Fruit fly (Drosophila melanogaster) whole organism, prepupa: ENCODE data around the gene CG32651.

Source experiments
- Blimp-1 ChIP-seq: fragments of 200-800 bp; sonication (Bioruptor generic); optimal IDR thresholded peaks from 3 replicates; lab custom pipeline; 2017; ENCODE audit warnings: missing biosample characterization, missing genetic modification characterization, mild to moderate bottlenecking, moderate library complexity, missing genetic modification reagents
- CG10631 ChIP-seq: fragments of 200-800 bp; sonication (Bioruptor generic); optimal IDR thresholded peaks from 2 replicates; lab custom pipeline; 2016; ENCODE audit warnings: missing biosample characterization, missing genetic modification characterization
- CG10669 ChIP-seq: fragments of 200-800 bp; sonication (Bioruptor generic); optimal IDR thresholded peaks from 3 replicates; lab custom pipeline; 2018; ENCODE audit warnings: missing biosample characterization, mild to moderate bottlenecking, missing genetic modification characterization, moderate library complexity
- CG15336 ChIP-seq: fragments of 200-800 bp; sonication (Bioruptor generic); IDR thresholded peaks from 2 replicates; pipeline ENCODE4 v1.3.6; 2022; ENCODE audit warnings: missing biosample characterization, missing genetic modification characterization
- CG16779 ChIP-seq: fragments of 200-800 bp; sonication (Bioruptor generic); optimal IDR thresholded peaks from 3 replicates; lab custom pipeline; 2017; ENCODE audit warnings: missing biosample characterization, mild to moderate bottlenecking, missing genetic modification characterization
- CG6854 ChIP-seq: fragments of 200-800 bp; sonication (Bioruptor generic); optimal IDR thresholded peaks from 2 replicates; lab custom pipeline; 2017; ENCODE audit warnings: missing biosample characterization, mild to moderate bottlenecking, missing genetic modification characterization
- CG9139 ChIP-seq: fragments of 200-800 bp; sonication (Bioruptor generic); optimal IDR thresholded peaks from 3 replicates; lab custom pipeline; 2017; ENCODE audit warnings: missing biosample characterization, mild to moderate bottlenecking, missing genetic modification characterization
- Ets21C ChIP-seq: fragments of 200-800 bp; sonication (Bioruptor generic); optimal IDR thresholded peaks from 3 replicates; lab custom pipeline; 2016; ENCODE audit warnings: missing biosample characterization, missing genetic modification characterization
- Lpt ChIP-seq: fragments of 200-800 bp; sonication (Bioruptor generic); optimal IDR thresholded peaks from 3 replicates; lab custom pipeline; 2016; ENCODE audit warnings: missing biosample characterization, missing genetic modification characterization
- OdsH ChIP-seq: fragments of 200-800 bp; sonication (Bioruptor generic); optimal IDR thresholded peaks from 3 replicates; lab custom pipeline; 2016; ENCODE audit warnings: missing biosample characterization, missing genetic modification characterization
- cyc ChIP-seq: fragments of 200-800 bp; sonication (Bioruptor generic); optimal IDR thresholded peaks from 3 replicates; lab custom pipeline; 2016; ENCODE audit warnings: missing biosample characterization, missing genetic modification characterization
- dsx ChIP-seq: fragments of 200-800 bp; optimal IDR thresholded peaks from 3 replicates; lab custom pipeline; 2019; ENCODE audit warnings: missing biosample characterization, mild to moderate bottlenecking, missing genetic modification characterization, moderate library complexity; ENCODE audit not compliant: poor library complexity, severe bottlenecking
- topi ChIP-seq: fragments of 200-800 bp; sonication (Bioruptor generic); optimal IDR thresholded peaks from 3 replicates; lab custom pipeline; 2016; ENCODE audit warnings: missing biosample characterization, missing genetic modification characterization

DNA sequence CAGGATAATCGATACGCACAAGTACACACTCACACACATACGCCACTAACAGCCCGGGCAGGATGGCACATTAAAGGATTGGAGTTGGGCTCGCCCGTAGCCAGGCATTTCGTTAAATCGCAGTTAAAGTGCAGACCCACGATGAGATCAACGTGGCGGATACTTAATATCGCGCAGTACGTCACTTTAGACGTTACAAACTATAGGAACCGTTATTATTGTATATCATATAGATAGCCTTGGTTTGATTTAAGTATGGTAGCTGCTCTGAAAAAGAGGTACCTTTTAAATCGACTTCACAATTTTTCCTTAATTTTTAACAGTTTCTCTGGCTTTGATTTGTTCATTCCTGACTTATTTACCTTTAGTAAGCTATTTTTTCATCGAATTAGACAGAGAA, 35.5 kb downstream of the CG32651 start, which contains the start of gene CG2577:
- no peak for TF ChIP-seq OdsH (GFP tag; lab: Kevin White, UChicago)
- TF ChIP-seq CG15336, result no peak
- TF ChIP-seq cyc (GFP tag; lab: Kevin White, UChicago), result no peak
- TF ChIP-seq dsx (GFP tag; lab: Kevin White, UChicago), result no peak
- TF ChIP-seq CG10669 (GFP tag; lab: Kevin White, UChicago), result no peak
- TF ChIP-seq Ets21C (GFP tag; lab: Kevin White, UChicago), result no peak
- no peak for TF ChIP-seq topi (GFP tag; lab: Kevin White, UChicago)
- TF ChIP-seq CG16779 (tag; lab: Kevin White, UChicago), result no peak
- no peak for TF ChIP-seq Blimp-1 (GFP tag; lab: Kevin White, UChicago)
- no peak for TF ChIP-seq Lpt (GFP tag; lab: Kevin White, UChicago)
- no peak for TF ChIP-seq CG9139 (GFP tag; lab: Kevin White, UChicago)
- TF ChIP-seq CG6854 (GFP tag; lab: Kevin White, UChicago), result no peak
- no peak for TF ChIP-seq CG10631 (GFP tag; lab: Kevin White, UChicago)
